Worm (Caenorhabditis elegans): ENCODE results near the gene F20H11.1.

F20H11.1 gene

ce11 chrIII:6612282-6612681 lies 20.3 kb upstream of the F20H11.1 start, which contains the start of gene ctsa-4.2:
Gene ctsa-4.2 (plus strand): TSS chrIII:6612528.
- no peak for TF ChIP-seq ham-2 (GFP tag; optimal IDR thresholded peaks at IDR 0.05)
- no peak for TF ChIP-seq ceh-39 (tag; optimal IDR thresholded peaks at IDR 0.05)
- TF ChIP-seq M03D4.4 (tag; optimal IDR thresholded peaks at IDR 0.05), result no peak
- no peak for TF ChIP-seq snpc-4 (tag; optimal IDR thresholded peaks at IDR 0.05)
- TF ChIP-seq tbx-8 (GFP tag; optimal IDR thresholded peaks at IDR 0.05), result no peak
- TF ChIP-seq ceh-43 (GFP tag; optimal IDR thresholded peaks at IDR 0.05), result no peak
- TF ChIP-seq pha-4 (tag; optimal IDR thresholded peaks at IDR 0.05), result no peak
- TF ChIP-seq flh-1 (GFP tag; optimal IDR thresholded peaks at IDR 0.05), result no peak
- TF ChIP-seq unc-62 (GFP tag; optimal IDR thresholded peaks at IDR 0.05), result no peak
- TF ChIP-seq ztf-11 (tag; optimal IDR thresholded peaks at IDR 0.05), result no peak
- TF ChIP-seq zip-8 (tag; optimal IDR thresholded peaks at IDR 0.05), result no peak
- no peak for TF ChIP-seq elt-3 (tag; optimal IDR thresholded peaks at IDR 0.05)
- no peak for TF ChIP-seq elt-1 (tag; optimal IDR thresholded peaks at IDR 0.05; ENCODE audit: borderline replicate concordance, insufficient read depth)
- TF ChIP-seq nhr-12 (tag; optimal IDR thresholded peaks at IDR 0.05), result no peak
- no peak for TF ChIP-seq lin-13 (tag; optimal IDR thresholded peaks at IDR 0.05)
- TF ChIP-seq hlh-1 (tag; optimal IDR thresholded peaks at IDR 0.05), result no peak
- no peak for TF ChIP-seq ces-1 (GFP tag; optimal IDR thresholded peaks at IDR 0.05)
- TF ChIP-seq nhr-2 (tag; optimal IDR thresholded peaks at IDR 0.05), result no peak

- TF ChIP-seq ceh-39 (tag; optimal IDR thresholded peaks at IDR 0.05) (no peak), ceh-43 (GFP tag; optimal IDR thresholded peaks at IDR 0.05) (no peak), lsy-2 (tag; optimal IDR thresholded peaks at IDR 0.05) (no peak), tbx-8 (GFP tag; optimal IDR thresholded peaks at IDR 0.05) (no peak)
Observed at ce11 chrIII:6610522-6610921, 18.5 kb upstream of the F20H11.1 start, which contains the start of gene srh-40. Gene srh-40 (plus strand): TSS chrIII:6610822.

DNA sequence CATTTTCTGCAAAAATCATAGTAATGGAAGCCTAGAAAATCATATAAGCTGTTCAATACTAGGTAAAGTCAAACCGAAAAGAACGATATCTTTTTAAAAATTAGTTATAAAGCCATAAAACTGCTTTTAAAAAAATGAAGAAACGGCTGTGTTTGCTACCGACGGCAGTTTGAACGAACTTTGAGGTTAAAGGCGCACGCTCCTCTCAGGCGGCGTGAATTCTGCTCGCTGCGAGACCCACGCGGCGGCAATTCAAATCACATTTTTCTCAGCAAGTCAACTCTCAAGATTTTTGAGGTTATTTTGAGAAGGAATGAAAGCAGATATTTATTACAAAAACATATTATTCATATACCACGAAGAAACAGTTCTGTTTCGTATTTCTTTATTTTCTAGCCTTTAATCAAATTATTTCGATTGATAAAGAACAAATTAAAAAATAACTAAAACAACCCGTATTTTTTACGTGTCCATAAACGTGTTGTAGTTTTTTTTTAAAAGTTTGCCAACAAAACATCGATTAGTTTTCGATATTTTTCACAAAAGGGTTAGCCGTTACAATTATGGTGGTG lies 16.2 kb upstream of the F20H11.1 start, which contains the start of the genes mdh-2 and F20H11.4:
Gene mdh-2, minus strand, starts transcription at position 6 of the 572 bp plus-strand sequence.
Gene F20H11.4, plus strand, starts transcription at position 522 of the 572 bp plus-strand sequence.
- no peak for TF ChIP-seq lin-32 (GFP tag; optimal IDR thresholded peaks at IDR 0.05)
- TF ChIP-seq unc-120 (tag; optimal IDR thresholded peaks at IDR 0.05; ENCODE audit: poor library complexity, severe bottlenecking), result no peak
- TF ChIP-seq zip-8 (tag; optimal IDR thresholded peaks at IDR 0.05), result no peak
- no peak for TF ChIP-seq sptf-1 (tag; optimal IDR thresholded peaks at IDR 0.05)
- TF ChIP-seq nhr-237 (tag; optimal IDR thresholded peaks at IDR 0.05), result peak; percentile 37
- no peak for TF ChIP-seq snpc-4 (tag; optimal IDR thresholded peaks at IDR 0.05)
- TF ChIP-seq mab-5 (tag; optimal IDR thresholded peaks at IDR 0.05), result no peak
- no peak for TF ChIP-seq cnd-1 (tag; optimal IDR thresholded peaks at IDR 0.05)
- TF ChIP-seq unc-62 (GFP tag; optimal IDR thresholded peaks at IDR 0.05), result no peak
- TF ChIP-seq pha-4 (tag; optimal IDR thresholded peaks at IDR 0.05), result peak; percentile 51
- no peak for TF ChIP-seq nhr-2 (tag; optimal IDR thresholded peaks at IDR 0.05)
- peak; percentile 52 for TF ChIP-seq hlh-1 (tag; optimal IDR thresholded peaks at IDR 0.05)
- no peak for TF ChIP-seq ztf-11 (tag; optimal IDR thresholded peaks at IDR 0.05)
- no peak for TF ChIP-seq M03D4.4 (tag; optimal IDR thresholded peaks at IDR 0.05)
- peak; percentile 92 for TF ChIP-seq mep-1 (tag; optimal IDR thresholded peaks at IDR 0.05)
- no peak for TF ChIP-seq lin-13 (tag; optimal IDR thresholded peaks at IDR 0.05)
- peak; percentile 81 for TF ChIP-seq lsy-2 (tag; optimal IDR thresholded peaks at IDR 0.05)

DNA sequence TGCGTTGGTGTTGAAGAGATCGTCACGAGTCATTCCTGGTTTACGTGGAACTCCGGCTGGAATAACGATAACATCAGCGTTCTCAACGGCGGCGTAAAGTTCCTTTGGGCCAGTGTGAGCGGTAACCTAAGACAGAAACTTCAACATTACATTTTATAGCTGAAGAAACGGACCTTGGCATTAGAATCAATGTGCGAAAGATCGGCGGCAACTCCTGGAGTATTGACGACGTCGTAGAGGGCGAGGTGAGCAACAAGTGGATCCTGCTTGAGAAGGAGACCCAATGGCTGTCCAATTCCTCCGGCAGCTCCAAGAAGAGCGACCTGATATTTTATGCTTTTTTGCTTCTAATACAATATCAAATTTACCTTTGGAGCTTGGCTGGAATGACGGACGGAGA lies 15.7 kb upstream of the F20H11.1 start:
- TF ChIP-seq zip-8 (tag; optimal IDR thresholded peaks at IDR 0.05) (no peak), nhr-12 (tag; optimal IDR thresholded peaks at IDR 0.05) (no peak), flh-1 (GFP tag; optimal IDR thresholded peaks at IDR 0.05) (no peak), elt-3 (tag; optimal IDR thresholded peaks at IDR 0.05) (no peak), ceh-83 (GFP tag; optimal IDR thresholded peaks at IDR 0.05) (no peak), drap-1 (GFP tag; optimal IDR thresholded peaks at IDR 0.05) (no peak), nhr-28 (tag; optimal IDR thresholded peaks at IDR 0.05) (no peak), bed-3 (GFP tag; optimal IDR thresholded peaks at IDR 0.05) (no peak), sptf-1 (tag; optimal IDR thresholded peaks at IDR 0.05) (no peak), unc-39 (tag; optimal IDR thresholded peaks at IDR 0.05) (no peak), ceh-39 (tag; optimal IDR thresholded peaks at IDR 0.05) (no peak), lsy-2 (tag; optimal IDR thresholded peaks at IDR 0.05) (no peak), hlh-1 (tag; optimal IDR thresholded peaks at IDR 0.05) (no peak), snpc-4 (tag; optimal IDR thresholded peaks at IDR 0.05) (no peak)

DNA sequence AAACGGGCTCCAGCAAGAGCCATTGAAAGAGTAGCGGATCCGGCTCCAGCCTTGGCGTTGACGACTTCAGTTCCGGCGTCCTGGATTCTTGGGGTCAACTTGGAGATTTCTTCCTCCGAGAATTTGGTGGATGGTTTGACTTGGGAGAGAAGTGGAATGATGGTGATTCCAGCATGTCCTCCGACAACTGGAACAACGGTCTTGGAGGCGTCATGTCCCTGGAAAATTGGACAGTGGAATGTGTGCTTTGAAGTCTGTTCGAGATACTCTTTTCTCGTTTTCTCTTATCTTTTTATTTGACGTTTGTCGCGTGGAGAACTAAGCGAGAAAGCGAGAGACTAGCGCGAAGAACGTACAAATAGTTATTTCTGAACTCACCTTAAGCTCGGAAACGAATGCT lies 15.1 kb upstream of the F20H11.1 start:
- TF ChIP-seq nhr-76 (tag; optimal IDR thresholded peaks at IDR 0.05) (no peak), nhr-237 (tag; optimal IDR thresholded peaks at IDR 0.05) (no peak), pha-4 (tag; optimal IDR thresholded peaks at IDR 0.05) (no peak), lin-13 (tag; optimal IDR thresholded peaks at IDR 0.05) (no peak), cnd-1 (tag; optimal IDR thresholded peaks at IDR 0.05) (no peak), mab-5 (tag; optimal IDR thresholded peaks at IDR 0.05) (no peak), flh-1 (GFP tag; optimal IDR thresholded peaks at IDR 0.05) (no peak), elt-1 (tag; optimal IDR thresholded peaks at IDR 0.05; ENCODE audit: borderline replicate concordance, insufficient read depth) (no peak), sem-2 (GFP tag; optimal IDR thresholded peaks at IDR 0.05) (no peak), ceh-39 (tag; optimal IDR thresholded peaks at IDR 0.05) (no peak), mls-2 (tag; optimal IDR thresholded peaks at IDR 0.05) (no peak)
